Worm (Caenorhabditis elegans) whole organism, L4 larva: ENCODE measurements around the gene nmad-1.

ENCODE experiments used
- R02D3.7 ChIP-seq: fragments of 150-350 bp; sonication (generic microtip); optimal IDR thresholded peaks from 3 replicates; lab custom pipeline; 2014; ENCODE audit warnings: missing biosample characterization, missing genetic modification characterization
- Y105C5A.15 ChIP-seq: fragments of 200-800 bp; sonication (Bioruptor generic); IDR thresholded peaks from 2 replicates; pipeline ENCODE4 v1.3.6; 2022; ENCODE audit warnings: missing genetic modification characterization, missing compliant biosample characterization
- ZK337.2 ChIP-seq: fragments of 200-800 bp; sonication (Bioruptor generic); IDR thresholded peaks from 2 replicates; pipeline ENCODE4 v1.3.6; 2022; ENCODE audit warnings: missing genetic modification reagents, missing genetic modification characterization, missing compliant biosample characterization
- ZK546.5 ChIP-seq, 2 experiments: sonication (generic microtip); optimal IDR thresholded peaks; 2 replicates each; lab custom pipeline; 2017; ENCODE audit warnings: missing biosample characterization in 2 of 2, missing genetic modification characterization in 2 of 2
- aha-1 ChIP-seq: fragments of 150-350 bp; peaks from one replicate; lab custom pipeline; 2014; ENCODE audit warnings: missing biosample characterization, missing genetic modification characterization
- ama-1 ChIP-seq: fragments of 150-350 bp; optimal IDR thresholded peaks from 2 replicates; lab custom pipeline; 2014; ENCODE audit warnings: inconsistent platforms, mixed read lengths
- arid-1 ChIP-seq: fragments of 200-800 bp; sonication (Bioruptor generic); conservative IDR thresholded peaks from 2 replicates; pipeline ENCODE4 v1.3.6; 2022; ENCODE audit warnings: missing genetic modification reagents, missing genetic modification characterization, missing compliant biosample characterization
- ceh-28 ChIP-seq: fragments of 150-350 bp; optimal IDR thresholded peaks from 2 replicates; lab custom pipeline; 2014; ENCODE audit warnings: missing biosample characterization, missing genetic modification reagents, missing genetic modification characterization
- ceh-82 ChIP-seq: sonication (generic microtip); optimal IDR thresholded peaks from 2 replicates; lab custom pipeline; 2017; ENCODE audit warnings: missing biosample characterization, missing genetic modification characterization
- daf-16 ChIP-seq, 3 experiments: sonication (generic microtip); optimal IDR thresholded peaks; 2 replicates each; lab custom pipeline; 2016 to 2017; ENCODE audit warnings: missing genetic modification characterization in 3 of 3, missing genetic modification reagents in 3 of 3, mild to moderate bottlenecking in 2 of 3, missing compliant biosample characterization in 2 of 3, missing biosample characterization in 1 of 3, moderate library complexity in 1 of 3
- dpl-1 ChIP-seq: fragments of 150-350 bp; optimal IDR thresholded peaks from 2 replicates; lab custom pipeline; 2014; ENCODE audit warnings: missing biosample characterization, missing genetic modification reagents, missing genetic modification characterization
- dve-1 ChIP-seq: sonication (generic microtip); optimal IDR thresholded peaks from 2 replicates; lab custom pipeline; 2017; ENCODE audit warnings: antibody characterized with exemption, mild to moderate bottlenecking, missing genetic modification characterization, missing compliant biosample characterization; ENCODE audit not compliant: insufficient read depth
- egl-27 ChIP-seq: sonication (generic microtip); optimal IDR thresholded peaks from 3 replicates; lab custom pipeline; 2017; ENCODE audit warnings: missing biosample characterization, missing genetic modification reagents, missing genetic modification characterization
- hif-1 ChIP-seq, 2 experiments: sonication (generic microtip); optimal IDR thresholded peaks; 2 replicates each; lab custom pipeline; 2016 to 2017; ENCODE audit warnings: missing compliant biosample characterization in 2 of 2, missing genetic modification characterization in 2 of 2, missing genetic modification reagents in 2 of 2, missing genotype in 2 of 2, mild to moderate bottlenecking in 1 of 2
- hlh-11 ChIP-seq: fragments of 200-800 bp; sonication (Bioruptor generic); optimal IDR thresholded peaks from 2 replicates; lab custom pipeline; 2018; ENCODE audit warnings: mild to moderate bottlenecking, missing genetic modification characterization, missing compliant biosample characterization
- hlh-30 ChIP-seq: sonication (generic microtip); optimal IDR thresholded peaks from 2 replicates; lab custom pipeline; 2017; ENCODE audit warnings: antibody characterized with exemption, mild to moderate bottlenecking, missing genetic modification characterization, missing compliant biosample characterization; ENCODE audit not compliant: insufficient read depth
- hmg-1.1 ChIP-seq: fragments of 200-800 bp; sonication (Bioruptor generic); IDR thresholded peaks from 2 replicates; pipeline ENCODE4 v1.3.6; 2022; ENCODE audit warnings: missing genetic modification reagents, missing genetic modification characterization, missing compliant biosample characterization
- lin-13 ChIP-seq: fragments of 150-350 bp; optimal IDR thresholded peaks from 2 replicates; lab custom pipeline; 2014; ENCODE audit warnings: missing biosample characterization, missing genetic modification reagents, missing genetic modification characterization
- lin-38 ChIP-seq: fragments of 200-800 bp; sonication (Bioruptor generic); IDR thresholded peaks from 2 replicates; pipeline ENCODE4 v1.3.6; 2022; ENCODE audit warnings: missing genetic modification reagents, missing genetic modification characterization, missing compliant biosample characterization
- lin-39 ChIP-seq: fragments of 150-350 bp; optimal IDR thresholded peaks from 2 replicates; lab custom pipeline; 2014; ENCODE audit warnings: missing biosample characterization, missing genetic modification reagents, missing genetic modification characterization
- lir-3 ChIP-seq: sonication (generic microtip); optimal IDR thresholded peaks from 2 replicates; lab custom pipeline; 2016; ENCODE audit warnings: mild to moderate bottlenecking, missing genetic modification characterization, missing compliant biosample characterization
- lsy-2 ChIP-seq, 2 experiments: fragments of 150-350 bp in 1 of 2; sonication (generic microtip) in 1 of 2; optimal IDR thresholded peaks; 2 replicates each; lab custom pipeline; 2014 to 2017; ENCODE audit warnings: missing biosample characterization in 2 of 2, missing genetic modification characterization in 2 of 2
- madf-5 ChIP-seq, 2 experiments: fragments of 200-800 bp; sonication (Bioruptor generic); IDR thresholded peaks; 2 replicates each; pipeline ENCODE4 v1.3.6; 2022; ENCODE audit warnings: missing compliant biosample characterization in 2 of 2, missing genetic modification characterization in 2 of 2
- madf-9 ChIP-seq: fragments of 200-800 bp; sonication (Bioruptor generic); conservative IDR thresholded peaks from 2 replicates; pipeline ENCODE4 v1.3.6; 2022; ENCODE audit warnings: missing genetic modification reagents, missing genetic modification characterization, missing compliant biosample characterization
- mdl-1 ChIP-seq, 2 experiments: fragments of 150-350 bp in 1 of 2; sonication (generic microtip) in 1 of 2; optimal IDR thresholded peaks; 2 replicates each; lab custom pipeline; 2014 to 2017; ENCODE audit warnings: missing biosample characterization in 2 of 2, missing genetic modification characterization in 2 of 2
- mep-1 ChIP-seq: fragments of 150-350 bp; sonication (generic microtip); optimal IDR thresholded peaks from 3 replicates; lab custom pipeline; 2014; ENCODE audit warnings: missing biosample characterization, missing genetic modification characterization
- mes-2 ChIP-seq: sonication (generic microtip); optimal IDR thresholded peaks from 2 replicates; lab custom pipeline; 2016; ENCODE audit warnings: missing genotype, mild to moderate bottlenecking, missing genetic modification characterization, missing compliant biosample characterization; ENCODE audit not compliant: poor library complexity, severe bottlenecking
- mxl-2 ChIP-seq: fragments of 200-800 bp; sonication (Bioruptor generic); conservative IDR thresholded peaks from 2 replicates; pipeline ENCODE4 v1.3.6; 2022; ENCODE audit warnings: missing genetic modification reagents, missing genetic modification characterization, missing compliant biosample characterization
- mxl-3 ChIP-seq: fragments of 200-800 bp; sonication (Bioruptor generic); optimal IDR thresholded peaks from 2 replicates; lab custom pipeline; 2018; ENCODE audit warnings: mild to moderate bottlenecking, missing genetic modification characterization, missing compliant biosample characterization
- nhr-11 ChIP-seq: fragments of 150-350 bp; optimal IDR thresholded peaks from 2 replicates; lab custom pipeline; 2014; ENCODE audit warnings: missing biosample characterization, missing genetic modification characterization
- nhr-25 ChIP-seq: sonication (generic microtip); optimal IDR thresholded peaks from 2 replicates; lab custom pipeline; 2017; ENCODE audit warnings: missing genetic modification characterization, mild to moderate bottlenecking, missing compliant biosample characterization, antibody characterized with exemption, moderate library complexity, borderline replicate concordance; ENCODE audit not compliant: insufficient read depth
- nhr-28 ChIP-seq: fragments of 150-350 bp; optimal IDR thresholded peaks from 2 replicates; lab custom pipeline; 2014; ENCODE audit warnings: missing biosample characterization, missing genetic modification characterization
- nhr-42 ChIP-seq: fragments of 200-800 bp; sonication (Bioruptor generic); IDR thresholded peaks from 2 replicates; pipeline ENCODE4 v1.3.6; 2022; ENCODE audit warnings: missing genetic modification characterization, missing compliant biosample characterization
- nhr-48 ChIP-seq: sonication (generic microtip); optimal IDR thresholded peaks from 2 replicates; lab custom pipeline; 2016; ENCODE audit warnings: mild to moderate bottlenecking, missing genetic modification characterization, missing compliant biosample characterization
- nhr-6 ChIP-seq: fragments of 150-350 bp; optimal IDR thresholded peaks from 2 replicates; lab custom pipeline; 2014; ENCODE audit warnings: missing biosample characterization, missing genetic modification characterization
- pha-4 ChIP-seq, 2 experiments: fragments of 150-350 bp in 1 of 2; fragments of 200-800 bp in 1 of 2; sonication (Bioruptor generic) in 1 of 2; IDR thresholded peaks in 1 of 2; optimal IDR thresholded peaks in 1 of 2; 2 replicates each; pipeline versions ENCODE4 v1.3.6 to Lab custom; 2014 to 2022; ENCODE audit warnings: missing genetic modification characterization in 2 of 2, missing genetic modification reagents in 2 of 2, missing biosample characterization in 1 of 2, missing compliant biosample characterization in 1 of 2
- php-3 ChIP-seq: fragments of 200-800 bp; sonication (Bioruptor generic); IDR thresholded peaks from 2 replicates; pipeline ENCODE4 v1.3.6; 2022; ENCODE audit warnings: missing genetic modification reagents, missing genetic modification characterization, missing compliant biosample characterization
- rbr-2 ChIP-seq: sonication (generic microtip); optimal IDR thresholded peaks from 2 replicates; lab custom pipeline; 2016; ENCODE audit warnings: missing genotype, missing genetic modification characterization, missing compliant biosample characterization
- skn-1 ChIP-seq: fragments of 150-350 bp; optimal IDR thresholded peaks from 2 replicates; lab custom pipeline; 2014; ENCODE audit warnings: missing biosample characterization, missing genetic modification characterization
- snpc-1.2 ChIP-seq: fragments of 200-800 bp; sonication (Bioruptor generic); IDR thresholded peaks from 2 replicates; pipeline ENCODE4 v1.3.6; 2022; ENCODE audit warnings: missing genetic modification reagents, missing genetic modification characterization, missing compliant biosample characterization
- spr-1 ChIP-seq: sonication (generic microtip); optimal IDR thresholded peaks from 2 replicates; lab custom pipeline; 2016; ENCODE audit warnings: mild to moderate bottlenecking, missing genetic modification characterization, missing compliant biosample characterization
- spr-3 ChIP-seq: fragments of 200-800 bp; sonication (Bioruptor generic); optimal IDR thresholded peaks from 2 replicates; lab custom pipeline; 2018; ENCODE audit warnings: mild to moderate bottlenecking, missing genetic modification characterization, missing compliant biosample characterization
- unc-130 ChIP-seq: sonication (generic microtip); optimal IDR thresholded peaks from 2 replicates; lab custom pipeline; 2016; ENCODE audit warnings: missing genetic modification reagents, missing genetic modification characterization, missing compliant biosample characterization

Gene nmad-1

DNA sequence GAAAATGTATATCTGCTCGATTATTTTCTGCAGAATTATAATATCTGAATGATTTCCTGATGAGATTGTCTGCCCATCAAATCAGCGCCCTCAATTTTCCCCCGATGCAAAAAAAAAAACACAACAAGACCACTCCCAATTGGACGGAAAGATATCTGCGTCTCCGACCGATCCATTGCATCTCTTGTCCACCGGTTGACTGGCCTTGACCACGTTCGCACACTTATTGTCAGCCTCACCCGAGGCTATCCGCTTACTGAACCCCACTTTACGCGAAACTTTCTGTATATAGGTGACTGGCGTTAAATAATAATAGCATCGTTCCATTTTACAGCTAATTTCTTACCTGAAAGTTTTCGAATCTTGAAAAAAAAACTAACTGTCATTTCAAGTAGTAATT is 39.6 kb upstream of the nmad-1 start:
- TF ChIP-seq ceh-28 (tag; lab: Kevin White, UChicago) (no peak), lir-3 (tag; lab: Kevin White, UChicago) (no peak), lin-13 (GFP tag; lab: Kevin White, UChicago) (no peak), lin-39 (tag; lab: Kevin White, UChicago) (no peak), pha-4 (GFP tag; IDR thresholded peaks at IDR 0.05; lab: Robert Waterston, UW) (no peak), pha-4 (tag; optimal IDR thresholded peaks at IDR 0.05; lab: Kevin White, UChicago) (no peak), nhr-25 (tag; lab: Kevin White, UChicago) (peak; percentile 76), hlh-30 (tag; lab: Kevin White, UChicago) (no peak), spr-3 (GFP tag; lab: Kevin White, UChicago) (no peak), madf-5 (GFP tag; IDR thresholded peaks at IDR 0.05; lab: Robert Waterston, UW) (no peak), egl-27 (tag; lab: Kevin White, UChicago) (no peak), nhr-48 (tag; lab: Kevin White, UChicago) (no peak), lin-38 (GFP tag; lab: Robert Waterston, UW) (peak; percentile 32), aha-1 (tag; lab: Kevin White, UChicago) (peak; percentile 38), ZK337.2 (no peak), daf-16 (GFP tag; optimal IDR thresholded peaks at IDR 0.05; lab: Kevin White, UChicago) (peak in 1 of 2 experiments; percentile 7), daf-16 (tag; optimal IDR thresholded peaks at IDR 0.05; lab: Kevin White, UChicago) (no peak), arid-1 (GFP tag; lab: Robert Waterston, UW) (0 out of 2 replicates have a peak, but pooled peaks have one; percentile 26), mdl-1 (tag; optimal IDR thresholded peaks at IDR 0.05; lab: Kevin White, UChicago) (peak in 1 of 2 experiments; percentile 22), lsy-2 (tag; optimal IDR thresholded peaks at IDR 0.05; lab: Kevin White, UChicago) (peak in 1 of 2 experiments; percentile 37), Y105C5A.15 (no peak), hmg-1.1 (peak; percentile 38; the same call in 1 of the 2 replicates), mep-1 (tag; lab: Kevin White, UChicago) (no peak), madf-9 (0 out of 2 replicates have a peak, but pooled peaks have one; percentile 17), mxl-2 (no peak), skn-1 (tag; lab: Kevin White, UChicago) (no peak), ceh-82 (tag; lab: Kevin White, UChicago) (no peak), dpl-1 (no peak), nhr-28 (tag; lab: Kevin White, UChicago) (peak; percentile 43), mxl-3 (GFP tag; lab: Kevin White, UChicago) (peak; percentile 43), mes-2 (tag; lab: Kevin White, UChicago) (peak; percentile 62), nhr-11 (tag; lab: Kevin White, UChicago) (no peak), dve-1 (peak; percentile 28), ama-1 (lab: Kevin White, UChicago) (peak; percentile 80)

DNA sequence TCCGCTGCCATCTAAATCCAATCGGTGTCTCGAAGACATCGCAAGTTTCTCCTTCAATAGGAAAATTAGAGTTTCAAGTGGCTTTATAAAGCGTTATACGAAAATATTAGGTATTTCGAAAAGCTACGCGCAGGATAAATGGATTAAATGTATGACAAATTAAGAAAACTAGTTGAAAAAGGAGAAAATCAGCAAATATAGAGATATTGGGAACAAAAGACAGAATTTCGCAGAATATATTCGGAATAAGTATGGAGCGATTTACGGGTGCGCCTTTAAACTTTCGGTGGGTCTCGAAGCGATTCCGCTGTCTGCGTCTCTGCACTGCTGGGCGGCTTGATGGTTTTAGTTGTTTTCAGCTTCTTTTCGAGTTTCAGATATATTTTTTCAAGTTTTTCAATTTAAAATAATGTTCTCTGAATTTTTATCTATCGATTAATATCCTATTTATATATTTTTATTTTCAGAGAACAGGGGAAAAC is 37.0 kb upstream of the nmad-1 start, which contains the start of the genes ddx-15 and ucr-1:
ddx-15 (minus strand) TSS at position 51 of the 482 bp plus-strand sequence.
ucr-1 (plus strand) TSS at position 468 of the 482 bp plus-strand sequence.
- peak; percentile 27 for TF ChIP-seq unc-130 (GFP tag; lab: Kevin White, UChicago)
- TF ChIP-seq ama-1 (lab: Kevin White, UChicago) = peak; percentile 33
- TF ChIP-seq hlh-11 (tag; lab: Kevin White, UChicago) = peak; percentile 47
- TF ChIP-seq dpl-1 = peak; percentile 68
- peak; percentile 23 for TF ChIP-seq nhr-28 (tag; lab: Kevin White, UChicago)
- TF ChIP-seq nhr-42 (GFP tag; lab: Robert Waterston, UW) = no peak
- TF ChIP-seq rbr-2 = peak; percentile 9
- TF ChIP-seq mes-2 (tag; lab: Kevin White, UChicago) = peak; percentile 87
- peak; percentile 12 to 88 for TF ChIP-seq lsy-2 (tag; optimal IDR thresholded peaks at IDR 0.05; lab: Kevin White, UChicago)
- 0 out of 2 replicates have a peak, but pooled peaks have one; percentile 34 for TF ChIP-seq hmg-1.1
- TF ChIP-seq daf-16 (GFP tag; optimal IDR thresholded peaks at IDR 0.05; lab: Kevin White, UChicago) = no peak
- peak; percentile 33 for TF ChIP-seq daf-16 (tag; optimal IDR thresholded peaks at IDR 0.05; lab: Kevin White, UChicago)
- TF ChIP-seq dve-1 = peak; percentile 73
- peak; percentile 50 for TF ChIP-seq nhr-6 (tag; lab: Kevin White, UChicago)
- TF ChIP-seq hlh-30 (tag; lab: Kevin White, UChicago) = peak; percentile 63
- peak; percentile 55 for TF ChIP-seq R02D3.7 (tag; lab: Kevin White, UChicago)
- peak; percentile 37 for TF ChIP-seq lin-13 (GFP tag; lab: Kevin White, UChicago)
- peak in 1 of 2 experiments; percentile 43 for TF ChIP-seq hif-1 (tag; optimal IDR thresholded peaks at IDR 0.05; lab: Kevin White, UChicago)
- no peak for TF ChIP-seq snpc-1.2 (GFP tag; lab: Robert Waterston, UW)
- TF ChIP-seq spr-1 (tag; lab: Kevin White, UChicago) = no peak
- peak; percentile 66 for TF ChIP-seq lin-38 (GFP tag; lab: Robert Waterston, UW)
- TF ChIP-seq ZK546.5 (tag; optimal IDR thresholded peaks at IDR 0.05; lab: Kevin White, UChicago) = no peak
- no peak for TF ChIP-seq lin-39 (tag; lab: Kevin White, UChicago)
- peak; percentile 21 for TF ChIP-seq nhr-25 (tag; lab: Kevin White, UChicago)
- no peak for TF ChIP-seq php-3 (GFP tag; lab: Robert Waterston, UW)
